Fruit fly (Drosophila melanogaster): Measurements from ENCODE around the gene CG6733.
A peak's percentile ranks its signal among the peaks of the same experiment; 100 is the strongest.

DNA sequence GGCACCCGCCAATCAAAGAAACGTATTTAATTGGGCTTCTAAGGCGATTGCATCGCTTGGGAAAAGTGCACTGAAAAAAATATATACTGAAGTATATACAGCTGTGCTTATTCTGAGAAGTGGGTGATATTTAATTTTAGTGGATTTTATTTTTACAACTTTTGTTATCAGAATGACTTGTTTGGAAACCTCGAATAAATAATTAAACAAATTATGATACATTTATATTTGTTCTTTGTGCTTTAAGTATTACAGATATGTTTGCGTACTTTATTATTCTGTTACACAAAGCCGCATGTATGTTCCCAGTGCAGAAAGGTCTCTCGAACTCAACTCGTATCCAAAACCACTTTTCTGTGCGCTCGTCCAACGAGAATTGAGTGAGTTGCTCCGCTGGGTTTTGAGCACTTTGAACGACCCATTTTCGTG is 48.8 kb upstream of the CG6733 start:
- no peak for TF ChIP-seq EcR (GFP tag; optimal IDR thresholded peaks at IDR 0.05)
- TF ChIP-seq Pif1A (GFP tag; optimal IDR thresholded peaks at IDR 0.05): peak; percentile 81
- TF ChIP-seq gl (tag; optimal IDR thresholded peaks at IDR 0.05): no peak

Data from whole organism, pupa.